Fruit fly (Drosophila melanogaster) Kc167 (cell line): Measurements from ENCODE around the gene Vsx1.

Source experiments
- Myc ChIP-seq: fragments of >200 bp; optimal IDR thresholded peaks from 2 replicates; lab custom pipeline; 2017; ENCODE audit warnings: missing external identifiers
- insv ChIP-seq: fragments of >200 bp; optimal IDR thresholded peaks from 3 replicates; lab custom pipeline; 2018; ENCODE audit warnings: missing external identifiers

dm6 chrX:5559363-5559762, 34.7 kb upstream of the Vsx1 start:
- no peak for TF ChIP-seq insv (lab: Kevin White, UChicago)
- no peak for TF ChIP-seq Myc (lab: Kevin White, UChicago)
